Worm (Caenorhabditis elegans) whole organism, dauer: Measurements from ENCODE around the gene F23B12.7.

ENCODE experiments used
- unc-62 ChIP-seq: sonication (generic microtip); optimal IDR thresholded peaks from 2 replicates; lab custom pipeline; 2017; ENCODE audit warnings: missing biosample characterization, missing genetic modification reagents, missing genetic modification characterization

Gene F23B12.7

ce11 chrV:14498204-14498603 is 48.7 kb downstream of the F23B12.7 start:
- TF ChIP-seq unc-62 = no peak

ce11 chrV:14499074-14499864 is 49.8 kb downstream of the F23B12.7 start:
- TF ChIP-seq unc-62 = no peak

- no peak for TF ChIP-seq unc-62
Observed at ce11 chrV:14500554-14500953, 51.1 kb downstream of the F23B12.7 start.

ce11 chrV:14501136-14501535 is 51.6 kb downstream of the F23B12.7 start, which contains the start of gene R02D5.24:
Gene R02D5.24, plus strand, starts transcription at chrV:14501340.
- no peak for TF ChIP-seq unc-62
